Worm (Caenorhabditis elegans) whole organism, L4 larva: Measurements from ENCODE around the gene gpc-1.

Experiments
- F37D6.2 ChIP-seq: sonication (generic microtip); optimal IDR thresholded peaks from 2 replicates; lab custom pipeline; 2016; ENCODE audit warnings: mild to moderate bottlenecking, missing genetic modification characterization, missing compliant biosample characterization
- T20F7.1 ChIP-seq: fragments of 200-800 bp; sonication (Bioruptor generic); optimal IDR thresholded peaks from 2 replicates; lab custom pipeline; 2018; ENCODE audit warnings: mild to moderate bottlenecking, missing genetic modification characterization, missing compliant biosample characterization
- T26A8.4 ChIP-seq: fragments of 200-800 bp; sonication (Bioruptor generic); IDR thresholded peaks from 2 replicates; pipeline ENCODE4 v1.3.6; 2022; ENCODE audit warnings: missing genetic modification characterization, missing compliant biosample characterization
- Y105C5A.15 ChIP-seq: fragments of 200-800 bp; sonication (Bioruptor generic); IDR thresholded peaks from 2 replicates; pipeline ENCODE4 v1.3.6; 2022; ENCODE audit warnings: missing genetic modification characterization, missing compliant biosample characterization
- ZK337.2 ChIP-seq: fragments of 200-800 bp; sonication (Bioruptor generic); IDR thresholded peaks from 2 replicates; pipeline ENCODE4 v1.3.6; 2022; ENCODE audit warnings: missing genetic modification reagents, missing genetic modification characterization, missing compliant biosample characterization
- ZK546.5 ChIP-seq, 2 experiments: sonication (generic microtip); optimal IDR thresholded peaks; 2 replicates each; lab custom pipeline; 2017; ENCODE audit warnings: missing biosample characterization in 2 of 2, missing genetic modification characterization in 2 of 2
- aha-1 ChIP-seq: fragments of 150-350 bp; peaks from one replicate; lab custom pipeline; 2014; ENCODE audit warnings: missing biosample characterization, missing genetic modification characterization
- aly-2 ChIP-seq: sonication (generic microtip); optimal IDR thresholded peaks from 2 replicates; lab custom pipeline; 2018; ENCODE audit warnings: missing biosample characterization, missing genetic modification characterization
- ceh-20 ChIP-seq: fragments of 200-800 bp; sonication (Bioruptor generic); IDR thresholded peaks from 2 replicates; pipeline ENCODE4 v1.3.6; 2022; ENCODE audit warnings: missing genetic modification reagents, missing genetic modification characterization, missing compliant biosample characterization
- ceh-28 ChIP-seq: fragments of 150-350 bp; optimal IDR thresholded peaks from 2 replicates; lab custom pipeline; 2014; ENCODE audit warnings: missing biosample characterization, missing genetic modification reagents, missing genetic modification characterization
- ceh-44 ChIP-seq: fragments of 200-800 bp; sonication (Bioruptor generic); IDR thresholded peaks from 2 replicates; pipeline ENCODE4 v1.3.6; 2022; ENCODE audit warnings: missing genetic modification reagents, missing genetic modification characterization, missing compliant biosample characterization
- ceh-82 ChIP-seq: sonication (generic microtip); optimal IDR thresholded peaks from 2 replicates; lab custom pipeline; 2017; ENCODE audit warnings: missing biosample characterization, missing genetic modification characterization
- daf-16 ChIP-seq, 3 experiments: sonication (generic microtip); optimal IDR thresholded peaks; 2 replicates each; lab custom pipeline; 2016 to 2017; ENCODE audit warnings: missing genetic modification characterization in 3 of 3, missing genetic modification reagents in 3 of 3, mild to moderate bottlenecking in 2 of 3, missing compliant biosample characterization in 2 of 3, missing biosample characterization in 1 of 3, moderate library complexity in 1 of 3
- daf-19 ChIP-seq: fragments of 200-800 bp; sonication (Bioruptor generic); conservative IDR thresholded peaks from 2 replicates; pipeline ENCODE4 v1.3.6; 2022; ENCODE audit warnings: missing genetic modification characterization, missing compliant biosample characterization
- dmd-6 ChIP-seq: fragments of 200-800 bp; sonication (Bioruptor generic); IDR thresholded peaks from 2 replicates; pipeline ENCODE4 v1.3.6; 2022; ENCODE audit warnings: missing genetic modification reagents, missing genetic modification characterization, missing compliant biosample characterization
- dmd-8 ChIP-seq: fragments of 200-800 bp; sonication (Bioruptor generic); IDR thresholded peaks from 2 replicates; pipeline ENCODE4 v1.3.6; 2022; ENCODE audit warnings: missing genetic modification characterization, missing compliant biosample characterization
- dpl-1 ChIP-seq: fragments of 150-350 bp; optimal IDR thresholded peaks from 2 replicates; lab custom pipeline; 2014; ENCODE audit warnings: missing biosample characterization, missing genetic modification reagents, missing genetic modification characterization
- egl-27 ChIP-seq: sonication (generic microtip); optimal IDR thresholded peaks from 3 replicates; lab custom pipeline; 2017; ENCODE audit warnings: missing biosample characterization, missing genetic modification reagents, missing genetic modification characterization
- gei-8 ChIP-seq: fragments of 200-800 bp; sonication (Bioruptor generic); optimal IDR thresholded peaks from 2 replicates; lab custom pipeline; 2018; ENCODE audit warnings: mild to moderate bottlenecking, missing genetic modification characterization, missing compliant biosample characterization
- hlh-11 ChIP-seq: fragments of 200-800 bp; sonication (Bioruptor generic); optimal IDR thresholded peaks from 2 replicates; lab custom pipeline; 2018; ENCODE audit warnings: mild to moderate bottlenecking, missing genetic modification characterization, missing compliant biosample characterization
- lim-7 ChIP-seq: fragments of 200-800 bp; sonication (Bioruptor generic); IDR thresholded peaks from 2 replicates; pipeline ENCODE4 v1.3.6; 2022; ENCODE audit warnings: missing genetic modification characterization, missing compliant biosample characterization
- lin-1 ChIP-seq: fragments of 200-800 bp; sonication (Bioruptor generic); IDR thresholded peaks from 2 replicates; pipeline ENCODE4 v1.3.6; 2022; ENCODE audit warnings: missing genetic modification reagents, missing genetic modification characterization, missing compliant biosample characterization
- lin-13 ChIP-seq: fragments of 150-350 bp; optimal IDR thresholded peaks from 2 replicates; lab custom pipeline; 2014; ENCODE audit warnings: missing biosample characterization, missing genetic modification reagents, missing genetic modification characterization
- lin-15B ChIP-seq: fragments of 150-350 bp; sonication (generic microtip); optimal IDR thresholded peaks from 3 replicates; lab custom pipeline; 2014; ENCODE audit warnings: missing biosample characterization, missing genetic modification characterization
- lin-39 ChIP-seq: fragments of 150-350 bp; optimal IDR thresholded peaks from 2 replicates; lab custom pipeline; 2014; ENCODE audit warnings: missing biosample characterization, missing genetic modification reagents, missing genetic modification characterization
- madf-5 ChIP-seq, 2 experiments: fragments of 200-800 bp; sonication (Bioruptor generic); IDR thresholded peaks; 2 replicates each; pipeline ENCODE4 v1.3.6; 2022; ENCODE audit warnings: missing compliant biosample characterization in 2 of 2, missing genetic modification characterization in 2 of 2
- madf-9 ChIP-seq: fragments of 200-800 bp; sonication (Bioruptor generic); conservative IDR thresholded peaks from 2 replicates; pipeline ENCODE4 v1.3.6; 2022; ENCODE audit warnings: missing genetic modification reagents, missing genetic modification characterization, missing compliant biosample characterization
- mdt-29 ChIP-seq: fragments of 200-800 bp; sonication (Bioruptor generic); IDR thresholded peaks from 2 replicates; pipeline ENCODE4 v1.3.6; 2022; ENCODE audit warnings: missing genetic modification reagents, missing genetic modification characterization, missing compliant biosample characterization
- nhr-10 ChIP-seq: fragments of 150-350 bp; optimal IDR thresholded peaks from 2 replicates; lab custom pipeline; 2014; ENCODE audit warnings: missing biosample characterization, missing genetic modification characterization
- nhr-11 ChIP-seq: fragments of 150-350 bp; optimal IDR thresholded peaks from 2 replicates; lab custom pipeline; 2014; ENCODE audit warnings: missing biosample characterization, missing genetic modification characterization
- nhr-237 ChIP-seq: sonication (generic microtip); optimal IDR thresholded peaks from 2 replicates; lab custom pipeline; 2017; ENCODE audit warnings: missing biosample characterization, missing genetic modification characterization
- nhr-25 ChIP-seq: sonication (generic microtip); optimal IDR thresholded peaks from 2 replicates; lab custom pipeline; 2017; ENCODE audit warnings: missing genetic modification characterization, mild to moderate bottlenecking, missing compliant biosample characterization, antibody characterized with exemption, moderate library complexity, borderline replicate concordance; ENCODE audit not compliant: insufficient read depth
- nhr-28 ChIP-seq: fragments of 150-350 bp; optimal IDR thresholded peaks from 2 replicates; lab custom pipeline; 2014; ENCODE audit warnings: missing biosample characterization, missing genetic modification characterization
- nhr-6 ChIP-seq: fragments of 150-350 bp; optimal IDR thresholded peaks from 2 replicates; lab custom pipeline; 2014; ENCODE audit warnings: missing biosample characterization, missing genetic modification characterization
- rbr-2 ChIP-seq: sonication (generic microtip); optimal IDR thresholded peaks from 2 replicates; lab custom pipeline; 2016; ENCODE audit warnings: missing genotype, missing genetic modification characterization, missing compliant biosample characterization
- sdz-12 ChIP-seq: fragments of 200-800 bp; sonication (Bioruptor generic); optimal IDR thresholded peaks from 2 replicates; lab custom pipeline; 2018; ENCODE audit warnings: mild to moderate bottlenecking, missing genetic modification characterization, missing compliant biosample characterization
- skn-1 ChIP-seq: fragments of 150-350 bp; optimal IDR thresholded peaks from 2 replicates; lab custom pipeline; 2014; ENCODE audit warnings: missing biosample characterization, missing genetic modification characterization
- snpc-1.2 ChIP-seq: fragments of 200-800 bp; sonication (Bioruptor generic); IDR thresholded peaks from 2 replicates; pipeline ENCODE4 v1.3.6; 2022; ENCODE audit warnings: missing genetic modification reagents, missing genetic modification characterization, missing compliant biosample characterization
- snpc-4 ChIP-seq: fragments of 150-350 bp; optimal IDR thresholded peaks from 2 replicates; lab custom pipeline; 2014; ENCODE audit warnings: missing biosample characterization, missing genetic modification characterization
- spr-1 ChIP-seq: sonication (generic microtip); optimal IDR thresholded peaks from 2 replicates; lab custom pipeline; 2016; ENCODE audit warnings: mild to moderate bottlenecking, missing genetic modification characterization, missing compliant biosample characterization
- spr-3 ChIP-seq: fragments of 200-800 bp; sonication (Bioruptor generic); optimal IDR thresholded peaks from 2 replicates; lab custom pipeline; 2018; ENCODE audit warnings: mild to moderate bottlenecking, missing genetic modification characterization, missing compliant biosample characterization
- tag-97 ChIP-seq: fragments of 200-800 bp; sonication (Bioruptor generic); IDR thresholded peaks from 2 replicates; pipeline ENCODE4 v1.3.6; 2022; ENCODE audit warnings: missing genetic modification characterization, missing compliant biosample characterization
- unc-39 ChIP-seq: sonication (generic microtip); optimal IDR thresholded peaks from 2 replicates; lab custom pipeline; 2017; ENCODE audit warnings: missing biosample characterization, missing genetic modification characterization
- unc-62 ChIP-seq, 3 experiments: fragments of 150-350 bp in 1 of 3; sonication (generic microtip); optimal IDR thresholded peaks in 2 of 3; peaks in 1 of 3; 1 replicate in 1 of 3; 2 replicates in 2 of 3; lab custom pipeline; 2014 to 2017; ENCODE audit warnings: missing biosample characterization in 3 of 3, missing genetic modification characterization in 3 of 3, missing genetic modification reagents in 3 of 3, missing genotype in 1 of 3
- zag-1 ChIP-seq: fragments of 150-350 bp; optimal IDR thresholded peaks from 2 replicates; lab custom pipeline; 2014; ENCODE audit warnings: missing biosample characterization, missing genetic modification characterization
- zfp-3 ChIP-seq: fragments of 200-800 bp; sonication (Bioruptor generic); conservative IDR thresholded peaks from 2 replicates; pipeline ENCODE4 v1.3.6; 2022; ENCODE audit warnings: missing genetic modification reagents, missing genetic modification characterization, missing compliant biosample characterization
- ztf-11 ChIP-seq: fragments of 150-350 bp; optimal IDR thresholded peaks from 2 replicates; lab custom pipeline; 2014; ENCODE audit warnings: missing biosample characterization, missing genetic modification characterization
- ztf-7 ChIP-seq: fragments of 150-350 bp; optimal IDR thresholded peaks from 2 replicates; lab custom pipeline; 2014; ENCODE audit warnings: missing biosample characterization, missing genetic modification characterization

gpc-1 gene

DNA sequence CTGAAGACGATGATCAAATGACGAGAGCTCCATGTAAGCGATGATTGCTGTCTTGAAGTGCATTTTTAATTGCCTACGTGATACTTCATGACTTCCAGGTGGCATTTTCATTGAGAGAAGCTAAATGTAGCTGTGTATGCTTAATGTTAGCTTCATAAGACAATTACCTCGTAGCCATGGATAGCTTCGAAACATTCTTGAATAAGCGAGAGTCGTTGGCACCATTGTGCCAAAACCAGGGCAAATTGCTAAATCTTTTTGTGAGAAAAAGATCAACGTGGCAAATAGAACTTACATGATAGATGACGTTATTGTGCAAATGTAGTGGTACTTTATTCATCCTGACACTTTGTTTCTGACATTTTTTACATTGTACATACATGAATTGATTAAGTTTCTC is 21.5 kb downstream of the gpc-1 start:
- TF ChIP-seq gei-8 (GFP tag; lab: Kevin White, UChicago): no peak
- TF ChIP-seq aha-1 (tag; lab: Kevin White, UChicago): peak; percentile 91
- TF ChIP-seq, all 104 proteins: peak for 1

DNA sequence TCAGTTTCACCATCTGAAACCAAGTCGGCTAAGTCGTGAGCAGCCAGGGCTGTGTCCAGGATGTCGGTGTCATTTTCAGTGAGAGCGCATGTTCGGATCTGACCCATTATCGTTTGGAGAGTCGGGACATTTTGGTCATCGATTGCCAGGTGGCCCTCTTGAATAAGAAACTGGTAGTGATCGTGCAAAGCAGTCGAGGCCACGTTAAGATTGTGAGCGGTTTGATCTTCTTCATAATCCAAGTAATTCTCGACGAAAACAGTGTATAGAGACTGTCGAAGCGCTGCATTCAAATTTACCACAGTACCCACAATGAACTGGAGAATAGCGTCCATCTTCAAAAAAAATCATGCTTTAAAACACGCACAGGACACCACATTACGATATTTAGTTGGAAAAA is 22.3 kb downstream of the gpc-1 start, which contains the start of gene T14G8.6:
TSS of gene T14G8.6 (minus strand) at position 338 of the 400 bp plus-strand sequence.
- TF ChIP-seq snpc-1.2: no peak
- TF ChIP-seq nhr-6 (tag; lab: Kevin White, UChicago): no peak
- no peak for TF ChIP-seq spr-3 (GFP tag; lab: Kevin White, UChicago)
- TF ChIP-seq hlh-11 (tag; lab: Kevin White, UChicago): no peak
- no peak for TF ChIP-seq spr-1
- TF ChIP-seq lim-7: no peak
- TF ChIP-seq aly-2 (tag; lab: Kevin White, UChicago): no peak
- TF ChIP-seq aha-1 (tag; lab: Kevin White, UChicago): peak; percentile 95
- 0 out of 2 replicates have a peak, but pooled peaks have one; percentile 24 for TF ChIP-seq tag-97 (GFP tag; lab: Robert Waterston, UW)
- TF ChIP-seq lin-13 (GFP tag; lab: Kevin White, UChicago): no peak
- no peak for TF ChIP-seq F37D6.2 (tag; lab: Kevin White, UChicago)
- TF ChIP-seq unc-62 (GFP tag; optimal IDR thresholded peaks at IDR 0.05 in 1 of 2; lab: Kevin White, UChicago): no peak
- TF ChIP-seq unc-62 (tag; optimal IDR thresholded peaks at IDR 0.05; lab: Kevin White, UChicago): no peak

DNA sequence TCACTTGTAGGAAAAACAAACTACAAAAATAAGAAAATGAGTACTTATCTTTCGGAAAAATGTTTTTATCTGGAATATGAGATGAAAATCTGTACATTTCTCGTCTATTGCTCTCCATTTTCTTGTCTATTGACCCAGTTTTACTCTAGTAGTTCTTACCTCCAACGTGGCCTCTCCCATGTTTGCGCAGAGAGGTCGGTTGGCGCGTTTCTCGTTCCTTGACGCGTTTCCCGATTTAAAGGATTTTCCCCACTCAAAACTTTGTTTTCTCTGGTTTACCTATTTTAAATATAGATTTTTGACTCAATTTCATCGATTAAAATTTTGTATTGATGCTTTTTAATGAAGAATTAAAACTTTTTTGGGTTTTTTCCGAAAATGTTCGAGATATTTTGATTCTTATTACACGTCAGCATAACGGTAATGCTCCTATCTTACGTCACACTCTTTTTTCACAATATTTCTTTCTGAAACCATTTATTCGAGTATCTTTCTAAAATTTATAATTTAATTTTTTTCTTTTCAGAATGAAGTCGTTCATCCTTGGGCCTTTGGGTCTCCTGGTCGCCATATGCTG is 24.0 kb downstream of the gpc-1 start, which contains the start of gene T14G8.3:
TSS of gene T14G8.3 (plus strand) at position 527 of the 577 bp plus-strand sequence.
- TF ChIP-seq madf-5 (GFP tag; IDR thresholded peaks at IDR 0.05; lab: Robert Waterston, UW) (no peak), daf-16 (GFP tag; optimal IDR thresholded peaks at IDR 0.05; lab: Kevin White, UChicago) (no peak), daf-16 (tag; optimal IDR thresholded peaks at IDR 0.05; lab: Kevin White, UChicago) (peak; percentile 52), ZK337.2 (GFP tag; lab: Robert Waterston, UW) (no peak), snpc-4 (tag; lab: Kevin White, UChicago) (no peak), ceh-82 (tag; lab: Kevin White, UChicago) (no peak), egl-27 (tag; lab: Kevin White, UChicago) (no peak), daf-19 (GFP tag; lab: Robert Waterston, UW) (no peak), zag-1 (no peak), T26A8.4 (GFP tag; lab: Robert Waterston, UW) (no peak), dmd-6 (GFP tag; lab: Robert Waterston, UW) (peak; percentile 26; the same call in 1 of the 2 replicates), nhr-11 (no peak), nhr-28 (tag; lab: Kevin White, UChicago) (peak; percentile 58), unc-39 (no peak), zfp-3 (GFP tag; lab: Robert Waterston, UW) (no peak), rbr-2 (peak; percentile 44), T20F7.1 (peak; percentile 45), nhr-10 (tag; lab: Kevin White, UChicago) (no peak), madf-9 (GFP tag; lab: Robert Waterston, UW) (no peak), lim-7 (no peak), ceh-20 (no peak), ZK546.5 (tag; optimal IDR thresholded peaks at IDR 0.05; lab: Kevin White, UChicago) (no peak), ztf-11 (tag; lab: Kevin White, UChicago) (no peak), dpl-1 (GFP tag; lab: Kevin White, UChicago) (peak; percentile 49), ceh-28 (tag; lab: Kevin White, UChicago) (no peak), dmd-8 (no peak), skn-1 (tag; lab: Kevin White, UChicago) (no peak), nhr-237 (tag; lab: Kevin White, UChicago) (no peak), nhr-25 (tag; lab: Kevin White, UChicago) (peak; percentile 11), ceh-44 (GFP tag; lab: Robert Waterston, UW) (no peak), mdt-29 (GFP tag; lab: Robert Waterston, UW) (no peak), F37D6.2 (tag; lab: Kevin White, UChicago) (no peak), ztf-7 (tag; lab: Kevin White, UChicago) (no peak), lin-39 (tag; lab: Kevin White, UChicago) (no peak), Y105C5A.15 (GFP tag; lab: Robert Waterston, UW) (no peak), lin-1 (GFP tag; lab: Robert Waterston, UW) (no peak), lin-15B (tag; lab: Kevin White, UChicago) (no peak), sdz-12 (no peak)
